Worm (Caenorhabditis elegans) whole organism, early embryonic: Measurements from ENCODE around the gene ZK131.11.

Experiments used
- B0310.2 ChIP-seq: sonication (generic microtip); optimal IDR thresholded peaks from 2 replicates; lab custom pipeline; 2016; ENCODE audit warnings: mild to moderate bottlenecking, missing genetic modification characterization, missing compliant biosample characterization
- aly-1 ChIP-seq: sonication (generic microtip); optimal IDR thresholded peaks from 2 replicates; lab custom pipeline; 2016; ENCODE audit warnings: missing genetic modification characterization, missing compliant biosample characterization
- ama-1 ChIP-seq: fragments of 150-350 bp; optimal IDR thresholded peaks from 2 replicates; lab custom pipeline; 2014
- ceh-36 ChIP-seq: sonication (generic microtip); optimal IDR thresholded peaks from 2 replicates; lab custom pipeline; 2016; ENCODE audit warnings: missing genetic modification characterization, inconsistent platforms, missing compliant biosample characterization
- ets-7 ChIP-seq: sonication (generic microtip); optimal IDR thresholded peaks from 2 replicates; lab custom pipeline; 2016; ENCODE audit warnings: missing genotype, missing genetic modification characterization, missing compliant biosample characterization
- flt-1 ChIP-seq: fragments of 200-800 bp; sonication (Bioruptor generic); IDR thresholded peaks from 2 replicates; pipeline ENCODE4 v1.3.6; 2022; ENCODE audit warnings: missing genetic modification characterization, missing compliant biosample characterization
- hmbx-1 ChIP-seq: sonication (generic microtip); optimal IDR thresholded peaks from 2 replicates; lab custom pipeline; 2016; ENCODE audit warnings: mild to moderate bottlenecking, missing genetic modification characterization, missing compliant biosample characterization
- hmg-4 ChIP-seq: fragments of 200-800 bp; sonication (Bioruptor generic); optimal IDR thresholded peaks from 2 replicates; lab custom pipeline; 2018; ENCODE audit warnings: mild to moderate bottlenecking, missing genetic modification characterization, missing compliant biosample characterization
- hnd-1 ChIP-seq: sonication (generic microtip); optimal IDR thresholded peaks from 2 replicates; lab custom pipeline; 2016; ENCODE audit warnings: missing genetic modification characterization, missing compliant biosample characterization
- pes-1 ChIP-seq: fragments of 200-800 bp; sonication (Bioruptor generic); IDR thresholded peaks from 2 replicates; pipeline ENCODE4 v1.3.6; 2022; ENCODE audit warnings: missing genetic modification reagents, missing genetic modification characterization, missing compliant biosample characterization
- scrt-1 ChIP-seq: fragments of 200-800 bp; sonication (Bioruptor generic); IDR thresholded peaks from 2 replicates; pipeline ENCODE4 v1.3.6; 2022; ENCODE audit warnings: missing genetic modification characterization, missing compliant biosample characterization
- sea-1 ChIP-seq: fragments of 200-800 bp; sonication (Bioruptor generic); conservative IDR thresholded peaks from 2 replicates; pipeline ENCODE4 v1.3.6; 2022; ENCODE audit warnings: missing genetic modification characterization, missing compliant biosample characterization
- tbx-11 ChIP-seq: fragments of 200-800 bp; sonication (Bioruptor generic); IDR thresholded peaks from 2 replicates; pipeline ENCODE4 v1.3.6; 2022; ENCODE audit warnings: missing genetic modification characterization, missing compliant biosample characterization
- tbx-37 ChIP-seq: fragments of 200-800 bp; sonication (Bioruptor generic); conservative IDR thresholded peaks from 2 replicates; pipeline ENCODE4 v1.3.6; 2022; ENCODE audit warnings: missing genetic modification reagents, missing genetic modification characterization, missing compliant biosample characterization

The ZK131.11 gene

DNA sequence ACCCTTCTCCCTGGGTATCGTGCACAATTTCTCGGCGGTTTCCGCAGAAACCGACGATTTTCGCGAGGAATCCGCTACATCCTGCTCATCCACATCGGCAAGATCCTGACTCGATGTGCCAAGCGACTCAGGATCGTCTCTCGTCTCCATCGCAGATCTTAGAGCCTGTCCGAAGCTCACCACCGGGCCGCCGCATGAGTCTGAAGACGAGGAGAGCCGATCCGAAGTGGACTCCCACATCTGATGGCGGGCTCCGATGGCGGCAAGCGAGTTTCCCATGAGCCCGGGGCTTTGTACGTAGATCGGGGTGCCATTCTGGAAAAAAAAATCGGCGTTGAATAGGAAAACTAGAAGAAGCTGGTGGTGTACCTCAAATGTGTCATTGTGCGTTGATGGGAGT, 66.3 kb downstream of the ZK131.11 start:
- TF ChIP-seq ama-1 (lab: Kevin White, UChicago) = no peak

DNA sequence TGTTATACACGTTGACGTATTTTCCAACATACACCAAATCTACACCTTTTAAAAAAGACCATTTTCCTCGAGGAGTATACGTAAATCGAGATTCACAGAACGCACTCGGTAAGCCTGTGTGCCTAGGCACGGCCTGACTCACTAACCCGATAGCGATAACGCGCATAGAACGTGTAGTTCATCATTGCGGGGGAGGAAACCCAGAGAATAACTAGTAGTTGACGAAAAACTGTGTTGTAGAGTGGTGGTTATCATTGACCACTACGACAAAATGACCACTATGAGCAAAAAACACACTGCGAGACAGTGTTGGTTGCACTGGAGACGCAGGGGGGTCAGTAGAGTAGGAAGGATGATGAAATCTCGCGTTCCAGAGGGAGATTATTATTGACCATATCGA, 67.8 kb downstream of the ZK131.11 start:
- 0 out of 2 replicates have a peak, but pooled peaks have one; percentile 7 for TF ChIP-seq sea-1 (GFP tag; lab: Robert Waterston, UW)
- TF ChIP-seq tbx-11 (GFP tag; lab: Robert Waterston, UW) = no peak
- no peak for TF ChIP-seq tbx-37
- no peak for TF ChIP-seq ets-7 (tag; lab: Kevin White, UChicago)

DNA sequence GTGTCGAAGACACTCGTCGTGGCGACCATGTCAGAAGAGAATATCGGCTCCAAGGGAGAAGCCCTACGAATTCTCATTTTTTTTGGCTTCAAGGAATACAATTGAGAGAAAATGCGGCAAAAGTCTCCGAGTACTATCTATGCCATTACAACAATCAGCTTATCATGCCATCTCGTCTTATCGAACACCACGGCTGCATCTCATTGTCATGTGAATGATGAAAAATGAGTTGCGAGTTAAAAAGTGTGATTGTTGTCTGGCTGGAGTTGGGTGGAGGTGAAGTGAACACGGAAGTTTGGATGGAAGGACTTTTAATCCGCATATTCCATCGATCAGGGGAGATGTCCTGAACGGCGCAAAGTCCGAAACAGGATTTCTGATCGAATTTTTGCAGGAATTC, 68.9 kb downstream of the ZK131.11 start:
- TF ChIP-seq flt-1 (GFP tag; lab: Robert Waterston, UW) (no peak), hmg-4 (no peak), aly-1 (tag; lab: Kevin White, UChicago) (no peak), pes-1 (no peak)

DNA sequence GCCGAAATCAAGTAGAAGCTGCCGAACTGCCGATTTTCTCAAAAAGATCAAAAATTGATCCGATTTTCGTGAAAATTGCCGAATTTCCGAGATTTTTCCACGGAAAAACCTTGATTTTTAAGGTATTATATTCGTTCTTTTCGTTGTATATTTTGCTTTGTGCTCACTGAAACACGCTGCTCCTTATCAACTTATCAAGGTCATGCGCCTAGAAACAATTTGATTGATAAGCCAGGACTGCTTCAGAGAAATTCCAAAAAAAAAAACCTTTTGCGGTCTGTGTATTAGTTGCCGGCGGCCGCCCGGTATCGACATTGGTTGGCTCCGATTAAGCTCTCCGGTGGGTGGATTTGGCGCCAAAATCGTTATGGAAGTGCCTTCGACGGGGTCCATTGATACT, 70.4 kb downstream of the ZK131.11 start:
- TF ChIP-seq B0310.2 (no peak), ceh-36 (tag; lab: Kevin White, UChicago) (no peak), scrt-1 (no peak), pes-1 (no peak), hmbx-1 (tag; lab: Kevin White, UChicago) (no peak), tbx-11 (GFP tag; lab: Robert Waterston, UW) (no peak), hnd-1 (tag; lab: Kevin White, UChicago) (no peak), sea-1 (GFP tag; lab: Robert Waterston, UW) (no peak)
